Worm (Caenorhabditis elegans): ENCODE data around the gene nas-31.

The nas-31 gene

ce11 chrV:10958322-10958900 is 36.8 kb upstream of the nas-31 start, which contains the start of gene pigt-1:
Gene pigt-1 (minus strand): TSS chrV:10958821.
- TF ChIP-seq elt-2 (tag; optimal IDR thresholded peaks at IDR 0.05) (peak; percentile 37), pha-4 (tag; optimal IDR thresholded peaks at IDR 0.05) (no peak), ceh-28 (tag; optimal IDR thresholded peaks at IDR 0.05) (peak; percentile 35), nhr-43 (tag; optimal IDR thresholded peaks at IDR 0.05; ENCODE audit: poor library complexity, severe bottlenecking) (peak; percentile 28)

ce11 chrV:10955681-10956476 is 34.2 kb upstream of the nas-31 start, which contains the start of gene F17C11.13:
Gene F17C11.13 (plus strand): TSS chrV:10955923.
- TF ChIP-seq tbx-2 (tag; optimal IDR thresholded peaks at IDR 0.05) (no peak), unc-62 (GFP tag; optimal IDR thresholded peaks at IDR 0.05) (no peak), ztf-4 (tag; optimal IDR thresholded peaks at IDR 0.05) (no peak), pqm-1 (tag; optimal IDR thresholded peaks at IDR 0.05) (peak; percentile 32), elt-2 (tag; optimal IDR thresholded peaks at IDR 0.05) (peak; percentile 59), lsy-12 (tag; optimal IDR thresholded peaks at IDR 0.05) (no peak), lin-15B (tag; optimal IDR thresholded peaks at IDR 0.05) (no peak), hmg-11 (tag; optimal IDR thresholded peaks at IDR 0.05) (no peak)

ce11 chrV:10954832-10955231 is 33.2 kb upstream of the nas-31 start, which contains the start of gene F17C11.6:
Gene F17C11.6 (plus strand): TSS chrV:10955121.
- no peak for TF ChIP-seq eor-1 (tag; optimal IDR thresholded peaks at IDR 0.05)
- no peak for TF ChIP-seq R02D3.7 (tag; optimal IDR thresholded peaks at IDR 0.05)
- TF ChIP-seq nhr-25 (tag; optimal IDR thresholded peaks at IDR 0.05), result no peak
- TF ChIP-seq elt-2 (tag; optimal IDR thresholded peaks at IDR 0.05), result peak; percentile 70
- peak; percentile 82 for TF ChIP-seq pqm-1 (tag; optimal IDR thresholded peaks at IDR 0.05)
- TF ChIP-seq elt-3 (tag; optimal IDR thresholded peaks at IDR 0.05), result no peak
- no peak for TF ChIP-seq tbx-2 (tag; optimal IDR thresholded peaks at IDR 0.05)

ce11 chrV:10954334-10954733 is 32.7 kb upstream of the nas-31 start, which contains the start of gene clec-221:
Gene clec-221 (minus strand): TSS chrV:10954434.
- TF ChIP-seq ama-1 (optimal IDR thresholded peaks at IDR 0.05) (no peak), nhr-76 (tag; optimal IDR thresholded peaks at IDR 0.05) (no peak), pha-4 (tag; optimal IDR thresholded peaks at IDR 0.05) (no peak), snpc-4 (tag; optimal IDR thresholded peaks at IDR 0.05) (no peak), egl-5 (tag; optimal IDR thresholded peaks at IDR 0.05) (no peak), elt-2 (tag; optimal IDR thresholded peaks at IDR 0.05) (no peak), unc-62 (GFP tag; optimal IDR thresholded peaks at IDR 0.05) (no peak), hmg-11 (tag; optimal IDR thresholded peaks at IDR 0.05) (no peak), nhr-77 (tag; optimal IDR thresholded peaks at IDR 0.05) (no peak), sea-2 (GFP tag; optimal IDR thresholded peaks at IDR 0.05) (no peak), jun-1 (tag; optimal IDR thresholded peaks at IDR 0.05) (no peak), aly-2 (tag; optimal IDR thresholded peaks at IDR 0.05) (no peak), pqm-1 (tag; optimal IDR thresholded peaks at IDR 0.05) (no peak), R02D3.7 (tag; optimal IDR thresholded peaks at IDR 0.05) (no peak), ceh-16 (tag; optimal IDR thresholded peaks at IDR 0.05) (no peak), lsy-12 (tag; optimal IDR thresholded peaks at IDR 0.05) (no peak), egl-27 (tag; optimal IDR thresholded peaks at IDR 0.05) (no peak)

- TF ChIP-seq sea-2 (GFP tag; optimal IDR thresholded peaks at IDR 0.05) (no peak), zag-1 (tag; optimal IDR thresholded peaks at IDR 0.05) (no peak), nhr-12 (tag; optimal IDR thresholded peaks at IDR 0.05) (no peak), nhr-77 (tag; optimal IDR thresholded peaks at IDR 0.05) (no peak), egl-5 (tag; optimal IDR thresholded peaks at IDR 0.05) (no peak), nhr-76 (tag; optimal IDR thresholded peaks at IDR 0.05) (no peak), ztf-4 (tag; optimal IDR thresholded peaks at IDR 0.05) (peak; percentile 13), unc-62 (GFP tag; optimal IDR thresholded peaks at IDR 0.05) (no peak), aly-2 (tag; optimal IDR thresholded peaks at IDR 0.05) (no peak), ama-1 (optimal IDR thresholded peaks at IDR 0.05) (peak; percentile 83), lin-39 (tag; optimal IDR thresholded peaks at IDR 0.05) (no peak), elt-1 (tag; optimal IDR thresholded peaks at IDR 0.05) (no peak), ceh-82 (tag; optimal IDR thresholded peaks at IDR 0.05) (no peak), snpc-4 (tag; optimal IDR thresholded peaks at IDR 0.05) (no peak), skn-1 (tag; optimal IDR thresholded peaks at IDR 0.05) (no peak), ceh-16 (tag; optimal IDR thresholded peaks at IDR 0.05) (no peak), mdl-1 (tag; optimal IDR thresholded peaks at IDR 0.05) (no peak), pqm-1 (tag; optimal IDR thresholded peaks at IDR 0.05) (no peak), ceh-9 (tag; optimal IDR thresholded peaks at IDR 0.05) (no peak), nhr-23 (tag; optimal IDR thresholded peaks at IDR 0.05) (no peak), hmg-11 (tag; optimal IDR thresholded peaks at IDR 0.05) (no peak), nhr-28 (tag; optimal IDR thresholded peaks at IDR 0.05) (no peak), fkh-10 (GFP tag; optimal IDR thresholded peaks at IDR 0.05) (no peak), ztf-11 (tag; optimal IDR thresholded peaks at IDR 0.05) (no peak), ceh-28 (tag; optimal IDR thresholded peaks at IDR 0.05) (no peak), tbx-2 (tag; optimal IDR thresholded peaks at IDR 0.05) (peak; percentile 22), nhr-43 (tag; optimal IDR thresholded peaks at IDR 0.05; ENCODE audit: poor library complexity, severe bottlenecking) (peak; percentile 8), fkh-2 (tag; optimal IDR thresholded peaks at IDR 0.05) (no peak), eor-1 (tag; optimal IDR thresholded peaks at IDR 0.05) (no peak), jun-1 (tag; optimal IDR thresholded peaks at IDR 0.05) (no peak), elt-2 (tag; optimal IDR thresholded peaks at IDR 0.05) (no peak)
These were observed 32.0 kb upstream of the nas-31 start for ce11 chrV:10953471-10954155.
